Worm (Caenorhabditis elegans) whole organism, early embryonic: ENCODE measurements around the gene Y54E2A.10.

ENCODE experiments used
- B0310.2 ChIP-seq: sonication (generic microtip); optimal IDR thresholded peaks from 2 replicates; lab custom pipeline; 2016; ENCODE audit warnings: mild to moderate bottlenecking, missing genetic modification characterization, missing compliant biosample characterization
- ama-1 ChIP-seq: fragments of 150-350 bp; optimal IDR thresholded peaks from 2 replicates; lab custom pipeline; 2014
- ceh-13 ChIP-seq: fragments of 200-800 bp; sonication (Bioruptor generic); optimal IDR thresholded peaks from 2 replicates; lab custom pipeline; 2018; ENCODE audit warnings: mild to moderate bottlenecking, missing genetic modification characterization, missing compliant biosample characterization
- ceh-36 ChIP-seq: sonication (generic microtip); optimal IDR thresholded peaks from 2 replicates; lab custom pipeline; 2016; ENCODE audit warnings: missing genetic modification characterization, inconsistent platforms, missing compliant biosample characterization
- ets-7 ChIP-seq: sonication (generic microtip); optimal IDR thresholded peaks from 2 replicates; lab custom pipeline; 2016; ENCODE audit warnings: missing genotype, missing genetic modification characterization, missing compliant biosample characterization
- flt-1 ChIP-seq: fragments of 200-800 bp; sonication (Bioruptor generic); IDR thresholded peaks from 2 replicates; pipeline ENCODE4 v1.3.6; 2022; ENCODE audit warnings: missing genetic modification characterization, missing compliant biosample characterization
- hmbx-1 ChIP-seq: sonication (generic microtip); optimal IDR thresholded peaks from 2 replicates; lab custom pipeline; 2016; ENCODE audit warnings: mild to moderate bottlenecking, missing genetic modification characterization, missing compliant biosample characterization
- hmg-4 ChIP-seq: fragments of 200-800 bp; sonication (Bioruptor generic); optimal IDR thresholded peaks from 2 replicates; lab custom pipeline; 2018; ENCODE audit warnings: mild to moderate bottlenecking, missing genetic modification characterization, missing compliant biosample characterization
- pes-1 ChIP-seq: fragments of 200-800 bp; sonication (Bioruptor generic); IDR thresholded peaks from 2 replicates; pipeline ENCODE4 v1.3.6; 2022; ENCODE audit warnings: missing genetic modification reagents, missing genetic modification characterization, missing compliant biosample characterization
- scrt-1 ChIP-seq: fragments of 200-800 bp; sonication (Bioruptor generic); IDR thresholded peaks from 2 replicates; pipeline ENCODE4 v1.3.6; 2022; ENCODE audit warnings: missing genetic modification characterization, missing compliant biosample characterization
- tbx-37 ChIP-seq: fragments of 200-800 bp; sonication (Bioruptor generic); conservative IDR thresholded peaks from 2 replicates; pipeline ENCODE4 v1.3.6; 2022; ENCODE audit warnings: missing genetic modification reagents, missing genetic modification characterization, missing compliant biosample characterization

DNA sequence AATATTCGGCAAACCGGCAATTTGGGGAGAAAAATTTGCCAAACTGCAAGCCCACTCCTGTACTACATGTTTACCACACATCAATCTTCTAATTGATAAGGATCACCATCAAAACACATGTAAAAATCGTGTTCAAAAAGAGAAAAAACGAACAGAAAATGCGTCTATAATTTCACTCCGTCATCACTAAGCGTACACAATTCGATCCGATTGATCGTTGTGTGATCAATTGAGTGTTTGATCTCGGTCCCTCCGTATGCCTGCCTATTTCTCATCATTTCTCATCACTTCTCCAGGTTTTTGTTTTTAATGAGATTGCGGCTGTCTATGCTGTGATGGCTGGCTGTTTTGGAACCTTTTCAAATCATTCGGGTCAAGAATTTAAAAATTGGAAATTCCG lies 34.6 kb downstream of the Y54E2A.10 start:
- TF ChIP-seq hmbx-1 (tag; lab: Kevin White, UChicago) (no peak), hmg-4 (no peak), ceh-36 (tag; lab: Kevin White, UChicago) (no peak), ama-1 (no peak), tbx-37 (GFP tag; lab: Robert Waterston, UW) (no peak), flt-1 (GFP tag; lab: Robert Waterston, UW) (no peak), ceh-13 (no peak), pes-1 (GFP tag; lab: Robert Waterston, UW) (no peak), B0310.2 (no peak), ets-7 (tag; lab: Kevin White, UChicago) (no peak), scrt-1 (GFP tag; lab: Robert Waterston, UW) (no peak)
